Fruit fly (Drosophila melanogaster) whole organism, embryonic: ENCODE measurements around the gene Reck.

Source experiments
- Atf3 ChIP-seq: fragments of 200-800 bp; sonication (Bioruptor generic); optimal IDR thresholded peaks from 3 replicates; lab custom pipeline; 2016; ENCODE audit warnings: missing biosample characterization, missing genetic modification characterization
- Atf6 ChIP-seq: fragments of 200-800 bp; sonication (Bioruptor generic); IDR thresholded peaks from 2 replicates; pipeline ENCODE4 v1.3.6; 2022; ENCODE audit warnings: missing biosample characterization, missing genetic modification characterization
- BEAF-32 ChIP-seq: fragments of 200-800 bp; sonication (Bioruptor generic); optimal IDR thresholded peaks from 3 replicates; lab custom pipeline; 2017; ENCODE audit warnings: missing biosample characterization, missing genetic modification characterization, mild to moderate bottlenecking, moderate library complexity, missing genetic modification reagents
- Blimp-1 ChIP-seq: fragments of 200-800 bp; sonication (Bioruptor generic); optimal IDR thresholded peaks from 3 replicates; lab custom pipeline; 2018; ENCODE audit warnings: missing biosample characterization, missing genetic modification characterization, mild to moderate bottlenecking, moderate library complexity, missing genetic modification reagents
- CG11247 ChIP-seq: fragments of 200-800 bp; sonication (Bioruptor generic); IDR thresholded peaks from 2 replicates; pipeline ENCODE4 v1.3.6; 2022; ENCODE audit warnings: missing biosample characterization, missing genetic modification characterization
- CG12219 ChIP-seq: fragments of 200-800 bp; sonication (Bioruptor generic); optimal IDR thresholded peaks from 3 replicates; lab custom pipeline; 2018; ENCODE audit warnings: missing biosample characterization, mild to moderate bottlenecking, missing genetic modification characterization
- CG13123 ChIP-seq: fragments of 200-800 bp; sonication (Bioruptor generic); optimal IDR thresholded peaks from 2 replicates; lab custom pipeline; 2016; ENCODE audit warnings: missing biosample characterization, missing genetic modification characterization
- CG13287 ChIP-seq: fragments of 200-800 bp; sonication (Bioruptor generic); IDR thresholded peaks from 2 replicates; pipeline ENCODE4 v1.3.6; 2022; ENCODE audit warnings: missing biosample characterization, missing genetic modification characterization; ENCODE audit not compliant: partially characterized antibody
- CG13424 ChIP-seq: fragments of 200-800 bp; sonication (Bioruptor generic); optimal IDR thresholded peaks from 2 replicates; lab custom pipeline; 2019; ENCODE audit warnings: missing biosample characterization, mild to moderate bottlenecking, missing genetic modification characterization, moderate library complexity
- CG14014 ChIP-seq: fragments of 200-800 bp; sonication (Bioruptor generic); IDR thresholded peaks from 2 replicates; pipeline ENCODE4 v1.3.6; 2022; ENCODE audit warnings: missing biosample characterization, missing genetic modification characterization
- CG14667 ChIP-seq: fragments of 200-800 bp; sonication (Bioruptor generic); IDR thresholded peaks from 2 replicates; pipeline ENCODE4 v1.3.6; 2022; ENCODE audit warnings: missing biosample characterization, missing genetic modification characterization
- CG1647 ChIP-seq: fragments of 200-800 bp; sonication (Bioruptor generic); optimal IDR thresholded peaks from 3 replicates; lab custom pipeline; 2016; ENCODE audit warnings: missing biosample characterization, missing genetic modification characterization
- CG16813 ChIP-seq: fragments of 200-800 bp; sonication (Bioruptor generic); IDR thresholded peaks from 3 replicates; pipeline ENCODE4 v1.3.6; 2022; ENCODE audit warnings: missing biosample characterization, missing genetic modification characterization; ENCODE audit not compliant: partially characterized antibody
- CG17361 ChIP-seq: fragments of 200-800 bp; sonication (Bioruptor generic); IDR thresholded peaks from 3 replicates; pipeline ENCODE4 v1.3.6; 2022; ENCODE audit warnings: missing biosample characterization, missing genetic modification characterization
- CG1792 ChIP-seq: fragments of 200-800 bp; sonication (Bioruptor generic); optimal IDR thresholded peaks from 2 replicates; lab custom pipeline; 2016; ENCODE audit warnings: missing biosample characterization, missing genetic modification characterization
- CG18476 ChIP-seq: fragments of 200-800 bp; sonication (Bioruptor generic); optimal IDR thresholded peaks from 2 replicates; lab custom pipeline; 2016; ENCODE audit warnings: missing biosample characterization, mild to moderate bottlenecking, missing genetic modification characterization
- CG30403 ChIP-seq: fragments of 200-800 bp; sonication (Bioruptor generic); optimal IDR thresholded peaks from 3 replicates; lab custom pipeline; 2016; ENCODE audit warnings: missing biosample characterization, missing genetic modification characterization
- CG30431 ChIP-seq: fragments of 200-800 bp; sonication (Bioruptor generic); optimal IDR thresholded peaks from 2 replicates; lab custom pipeline; 2017; ENCODE audit warnings: missing biosample characterization, missing genetic modification characterization
- CG31388 ChIP-seq: fragments of 200-800 bp; sonication (Bioruptor generic); optimal IDR thresholded peaks from 2 replicates; lab custom pipeline; 2016; ENCODE audit warnings: missing biosample characterization, missing genetic modification characterization
- CG3163 ChIP-seq: fragments of 200-800 bp; sonication (Bioruptor generic); optimal IDR thresholded peaks from 3 replicates; lab custom pipeline; 2016; ENCODE audit warnings: missing biosample characterization, missing genetic modification characterization
- CG34376 ChIP-seq: fragments of 200-800 bp; sonication (Bioruptor generic); optimal IDR thresholded peaks from 2 replicates; lab custom pipeline; 2018; ENCODE audit warnings: missing biosample characterization, mild to moderate bottlenecking, missing genetic modification characterization
- CG3726 ChIP-seq: fragments of 200-800 bp; sonication (Bioruptor generic); IDR thresholded peaks from 3 replicates; pipeline ENCODE4, ENCODE4 v1.3.6; 2022; ENCODE audit warnings: missing biosample characterization, missing genetic modification characterization
- CG4404 ChIP-seq: fragments of 200-800 bp; sonication (Bioruptor generic); IDR thresholded peaks from 2 replicates; pipeline ENCODE4 v1.3.6; 2022; ENCODE audit warnings: missing biosample characterization, missing genetic modification characterization
- CG6254 ChIP-seq: fragments of 200-800 bp; sonication (Bioruptor generic); optimal IDR thresholded peaks from 3 replicates; lab custom pipeline; 2017; ENCODE audit warnings: mild to moderate bottlenecking, missing biosample characterization, missing genetic modification reagents, missing genetic modification characterization
- CG6689 ChIP-seq: fragments of 200-800 bp; sonication (Bioruptor generic); IDR thresholded peaks from 2 replicates; pipeline ENCODE4 v1.3.6; 2022; ENCODE audit warnings: missing biosample characterization, missing genetic modification characterization
- CG8944 ChIP-seq: fragments of 200-800 bp; sonication (Bioruptor generic); optimal IDR thresholded peaks from 3 replicates; lab custom pipeline; 2016; ENCODE audit warnings: missing biosample characterization, missing genetic modification characterization
- CG9437 ChIP-seq: fragments of 200-800 bp; sonication (Bioruptor generic); optimal IDR thresholded peaks from 2 replicates; lab custom pipeline; 2018; ENCODE audit warnings: missing biosample characterization, mild to moderate bottlenecking, missing genetic modification characterization
- Chrac-16 ChIP-seq: fragments of 200-800 bp; sonication (Bioruptor generic); optimal IDR thresholded peaks from 3 replicates; lab custom pipeline; 2016; ENCODE audit warnings: missing biosample characterization, missing genetic modification characterization
- Dbx ChIP-seq: fragments of 200-800 bp; sonication (Bioruptor generic); IDR thresholded peaks from 3 replicates; pipeline ENCODE4 v1.3.6; 2022; ENCODE audit warnings: missing biosample characterization, missing genetic modification characterization
- Fer2 ChIP-seq: fragments of 200-800 bp; sonication (Bioruptor generic); optimal IDR thresholded peaks from 2 replicates; lab custom pipeline; 2018; ENCODE audit warnings: missing biosample characterization, mild to moderate bottlenecking, missing genetic modification characterization, moderate library complexity
- HHEX ChIP-seq: fragments of 200-800 bp; sonication (Bioruptor generic); optimal IDR thresholded peaks from 3 replicates; lab custom pipeline; 2017; ENCODE audit warnings: missing biosample characterization, mild to moderate bottlenecking, missing genetic modification characterization, missing genetic modification reagents
- Hmx ChIP-seq: fragments of 200-800 bp; sonication (Bioruptor generic); optimal IDR thresholded peaks from 2 replicates; lab custom pipeline; 2016; ENCODE audit warnings: missing biosample characterization, missing genetic modification characterization
- Hr39 ChIP-seq: fragments of >200 bp; optimal IDR thresholded peaks from 2 replicates; lab custom pipeline; 2017
- Lhr ChIP-seq: fragments of 200-800 bp; sonication (Bioruptor generic); optimal IDR thresholded peaks from 3 replicates; lab custom pipeline; 2017; ENCODE audit warnings: mild to moderate bottlenecking, missing biosample characterization, missing genetic modification reagents, missing genetic modification characterization
- Lpt ChIP-seq: fragments of >200 bp; optimal IDR thresholded peaks from 2 replicates; lab custom pipeline; 2018; ENCODE audit warnings: missing biosample characterization, missing genetic modification characterization
- Ravus ChIP-seq: fragments of 200-800 bp; sonication (Bioruptor generic); IDR thresholded peaks from 2 replicates; pipeline ENCODE4 v1.3.6; 2022; ENCODE audit warnings: missing biosample characterization, missing genetic modification characterization
- Scr ChIP-seq: fragments of 200-800 bp; sonication (Bioruptor generic); IDR thresholded peaks from 2 replicates; pipeline ENCODE4 v1.3.6; 2022; ENCODE audit warnings: missing biosample characterization, missing genetic modification characterization; ENCODE audit not compliant: partially characterized antibody
- Taf1 ChIP-seq: fragments of 200-800 bp; sonication (Bioruptor generic); IDR thresholded peaks from 2 replicates; pipeline ENCODE4 v1.3.6; 2022; ENCODE audit warnings: missing biosample characterization, missing genetic modification characterization
- YL-1 ChIP-seq: fragments of 200-800 bp; sonication (Bioruptor generic); optimal IDR thresholded peaks from 3 replicates; lab custom pipeline; 2017; ENCODE audit warnings: missing biosample characterization, mild to moderate bottlenecking, missing genetic modification characterization
- btn ChIP-seq: fragments of 200-800 bp; sonication (Bioruptor generic); optimal IDR thresholded peaks from 2 replicates; lab custom pipeline; 2016; ENCODE audit warnings: missing biosample characterization, missing genetic modification characterization
- cas ChIP-seq: fragments of 200-800 bp; sonication (Bioruptor generic); IDR thresholded peaks from 2 replicates; pipeline ENCODE4 v1.3.6; 2022; ENCODE audit warnings: missing biosample characterization, missing genetic modification characterization
- cwo ChIP-seq: fragments of 200-800 bp; sonication (Bioruptor generic); optimal IDR thresholded peaks from 3 replicates; lab custom pipeline; 2017; ENCODE audit warnings: missing biosample characterization, missing genetic modification characterization, mild to moderate bottlenecking, moderate library complexity, missing genetic modification reagents
- oc ChIP-seq: fragments of 200-800 bp; sonication (Bioruptor generic); optimal IDR thresholded peaks from 2 replicates; lab custom pipeline; 2018; ENCODE audit warnings: missing biosample characterization, mild to moderate bottlenecking, missing genetic modification characterization, moderate library complexity
- otp ChIP-seq: fragments of 200-800 bp; sonication (Bioruptor generic); IDR thresholded peaks from 3 replicates; pipeline ENCODE4, ENCODE4 v1.3.6; 2022; ENCODE audit warnings: missing biosample characterization, missing genetic modification characterization
- phol ChIP-seq: fragments of 200-800 bp; sonication (Bioruptor generic); optimal IDR thresholded peaks from 3 replicates; lab custom pipeline; 2018; ENCODE audit warnings: missing biosample characterization, mild to moderate bottlenecking, missing genetic modification characterization, moderate library complexity
- sr ChIP-seq: fragments of 200-800 bp; sonication (Bioruptor generic); IDR thresholded peaks from 3 replicates; pipeline ENCODE4 v1.3.6; 2022; ENCODE audit warnings: missing biosample characterization, missing genetic modification characterization
- ssp ChIP-seq: fragments of 200-800 bp; sonication (Bioruptor generic); IDR thresholded peaks from 2 replicates; pipeline ENCODE4 v1.3.6; 2022; ENCODE audit warnings: missing biosample characterization, missing genetic modification characterization
- tin ChIP-seq: fragments of 200-800 bp; sonication (Bioruptor generic); optimal IDR thresholded peaks from 3 replicates; lab custom pipeline; 2016; ENCODE audit warnings: missing biosample characterization, missing genetic modification characterization
- unc-4 ChIP-seq: fragments of 200-800 bp; sonication (Bioruptor generic); IDR thresholded peaks from 2 replicates; pipeline ENCODE4 v1.3.6; 2022; ENCODE audit warnings: missing biosample characterization, missing genetic modification characterization; ENCODE audit not compliant: partially characterized antibody
- z ChIP-seq: fragments of 200-800 bp; sonication (Bioruptor generic); IDR thresholded peaks from 3 replicates; pipeline ENCODE4 v1.3.6; 2022; ENCODE audit warnings: missing biosample characterization, missing genetic modification characterization

Reck gene

dm6 chr3L:15013957-15014692 lies at the start of gene Reck (continued):
- peak; percentile 77 for TF ChIP-seq CG17361
- no peak for TF ChIP-seq Taf1
- TF ChIP-seq CG31388 (GFP tag; lab: Kevin White, UChicago), result peak; percentile 12
- TF ChIP-seq btn (GFP tag; lab: Kevin White, UChicago), result peak; percentile 34
- peak; percentile 76 for TF ChIP-seq cwo (GFP tag; lab: Kevin White, UChicago)
- peak; percentile 88 for TF ChIP-seq phol (tag; lab: Kevin White, UChicago)
- TF ChIP-seq CG12219 (GFP tag; lab: Kevin White, UChicago), result peak; percentile 72
- peak; percentile 90 for TF ChIP-seq CG6254 (GFP tag; lab: Kevin White, UChicago)
- no peak for TF ChIP-seq CG3163 (GFP tag; lab: Kevin White, UChicago)
- peak; percentile 3 for TF ChIP-seq CG1792 (GFP tag; lab: Kevin White, UChicago)
- no peak for TF ChIP-seq z (GFP tag; lab: Robert Waterston, UW)
- TF ChIP-seq CG18476, result peak; percentile 88
- TF ChIP-seq Lhr (GFP tag; lab: Kevin White, UChicago), result no peak
- TF ChIP-seq sr, result peak; percentile 41; the same call in 1 of the 3 replicates
- TF ChIP-seq CG8944 (GFP tag; lab: Kevin White, UChicago), result peak; percentile 12
- TF ChIP-seq ssp (GFP tag; lab: Robert Waterston, UW), result peak; percentile 39; the same call in 1 of the 2 replicates
- TF ChIP-seq otp (GFP tag; lab: Robert Waterston, UW), result peak; percentile 79; the same call in 2 of the 3 replicates
- TF ChIP-seq Ravus (GFP tag; lab: Robert Waterston, UW), result peak; percentile 64
- peak; percentile 3 for TF ChIP-seq Atf3 (GFP tag; lab: Kevin White, UChicago)
- no peak for TF ChIP-seq CG13287 (GFP tag; lab: Robert Waterston, UW)
- peak; percentile 84 for TF ChIP-seq tin (GFP tag; lab: Kevin White, UChicago)
- no peak; the same call in 1 of the 2 replicates for TF ChIP-seq CG14667
- no peak for TF ChIP-seq CG4404
- TF ChIP-seq CG1647 (GFP tag; lab: Kevin White, UChicago), result peak; percentile 25
- peak; percentile 86 for TF ChIP-seq CG14014 (GFP tag; lab: Robert Waterston, UW)
- no peak for TF ChIP-seq Hmx (GFP tag; lab: Kevin White, UChicago)
- peak; percentile 84 for TF ChIP-seq HHEX (GFP tag; lab: Kevin White, UChicago)
- no peak for TF ChIP-seq Scr
- no peak for TF ChIP-seq YL-1 (GFP tag; lab: Kevin White, UChicago)
- peak; percentile 80 for TF ChIP-seq oc (tag; lab: Kevin White, UChicago)
- peak; percentile 81 for TF ChIP-seq CG13424 (tag; lab: Kevin White, UChicago)
- TF ChIP-seq CG30403, result peak; percentile 82
- no peak for TF ChIP-seq CG16813
- TF ChIP-seq CG3726 (GFP tag; lab: Robert Waterston, UW), result 0 out of 3 replicates have a peak, but pooled peaks have one; percentile 9
- no peak for TF ChIP-seq unc-4 (GFP tag; lab: Robert Waterston, UW)
- TF ChIP-seq CG11247, result peak; percentile 73
- TF ChIP-seq CG13123 (GFP tag; lab: Kevin White, UChicago), result peak; percentile 67
- peak; percentile 72 for TF ChIP-seq Chrac-16 (GFP tag; lab: Kevin White, UChicago)
- peak; percentile 92 for TF ChIP-seq Blimp-1 (GFP tag; lab: Kevin White, UChicago)
- TF ChIP-seq cas (GFP tag; lab: Robert Waterston, UW), result peak; percentile 60; the same call in 1 of the 2 replicates
- TF ChIP-seq Hr39, result no peak
- TF ChIP-seq Fer2 (tag; lab: Kevin White, UChicago), result peak; percentile 54
- no peak for TF ChIP-seq Lpt
- TF ChIP-seq Atf6 (GFP tag; lab: Robert Waterston, UW), result peak; percentile 80; the same call in 1 of the 2 replicates
- peak; percentile 71 for TF ChIP-seq CG30431 (GFP tag; lab: Kevin White, UChicago)
- no peak for TF ChIP-seq BEAF-32
- TF ChIP-seq CG6689 (GFP tag; lab: Robert Waterston, UW), result no peak
- TF ChIP-seq CG34376 (GFP tag; lab: Kevin White, UChicago), result peak; percentile 32
- peak; percentile 60; the same call in 2 of the 3 replicates for TF ChIP-seq Dbx (GFP tag; lab: Robert Waterston, UW)
- peak; percentile 62 for TF ChIP-seq CG9437 (GFP tag; lab: Kevin White, UChicago)
